Fruit fly (Drosophila melanogaster) whole organism, embryonic: Measurements from ENCODE around the gene CG11986.

Experiments
- Adf1 ChIP-seq: fragments of 200-800 bp; sonication (Bioruptor generic); IDR thresholded peaks from 2 replicates; pipeline ENCODE4 v1.3.6; 2022; ENCODE audit warnings: missing biosample characterization, missing genetic modification characterization
- Asciz ChIP-seq: fragments of 200-800 bp; sonication (Bioruptor generic); optimal IDR thresholded peaks from 2 replicates; lab custom pipeline; 2017; ENCODE audit warnings: missing biosample characterization, mild to moderate bottlenecking, missing genetic modification characterization, missing genetic modification reagents
- Blimp-1 ChIP-seq: fragments of 200-800 bp; sonication (Bioruptor generic); optimal IDR thresholded peaks from 3 replicates; lab custom pipeline; 2018; ENCODE audit warnings: missing biosample characterization, missing genetic modification characterization, mild to moderate bottlenecking, moderate library complexity, missing genetic modification reagents
- CG10431 ChIP-seq: fragments of 200-800 bp; sonication (Bioruptor generic); optimal IDR thresholded peaks from 3 replicates; lab custom pipeline; 2018; ENCODE audit warnings: missing biosample characterization, mild to moderate bottlenecking, missing genetic modification characterization
- CG10543 ChIP-seq: fragments of 200-800 bp; sonication (Bioruptor generic); optimal IDR thresholded peaks from 3 replicates; lab custom pipeline; 2017; ENCODE audit warnings: missing biosample characterization, mild to moderate bottlenecking, missing genetic modification characterization, moderate library complexity
- CG12219 ChIP-seq: fragments of 200-800 bp; sonication (Bioruptor generic); optimal IDR thresholded peaks from 3 replicates; lab custom pipeline; 2018; ENCODE audit warnings: missing biosample characterization, mild to moderate bottlenecking, missing genetic modification characterization
- CG12236 ChIP-seq: fragments of 200-800 bp; sonication (Bioruptor generic); optimal IDR thresholded peaks from 2 replicates; lab custom pipeline; 2016; ENCODE audit warnings: missing biosample characterization, missing genetic modification characterization
- CG14667 ChIP-seq: fragments of 200-800 bp; sonication (Bioruptor generic); IDR thresholded peaks from 2 replicates; pipeline ENCODE4 v1.3.6; 2022; ENCODE audit warnings: missing biosample characterization, missing genetic modification characterization
- CG16779 ChIP-seq: fragments of 200-800 bp; sonication (Bioruptor generic); IDR thresholded peaks from 2 replicates; pipeline ENCODE4 v1.3.6; 2022; ENCODE audit warnings: missing biosample characterization, missing genetic modification characterization
- CG16815 ChIP-seq: fragments of 200-800 bp; sonication (Bioruptor generic); optimal IDR thresholded peaks from 3 replicates; lab custom pipeline; 2017; ENCODE audit warnings: missing biosample characterization, mild to moderate bottlenecking, missing genetic modification characterization
- CG17328 ChIP-seq: fragments of 200-800 bp; sonication (Bioruptor generic); IDR thresholded peaks from 2 replicates; pipeline ENCODE4 v1.3.6; 2022; ENCODE audit warnings: missing biosample characterization, missing genetic modification characterization
- CG17359 ChIP-seq: fragments of 200-800 bp; sonication (Bioruptor generic); optimal IDR thresholded peaks from 3 replicates; lab custom pipeline; 2018; ENCODE audit warnings: missing biosample characterization, mild to moderate bottlenecking, missing genetic modification characterization, moderate library complexity
- CG32532 ChIP-seq: fragments of 200-800 bp; sonication (Bioruptor generic); IDR thresholded peaks from 2 replicates; pipeline ENCODE4 v1.3.6; 2022; ENCODE audit warnings: missing biosample characterization, missing genetic modification characterization
- CG6765 ChIP-seq: fragments of 200-800 bp; sonication (Bioruptor generic); optimal IDR thresholded peaks from 3 replicates; lab custom pipeline; 2017; ENCODE audit warnings: missing biosample characterization, mild to moderate bottlenecking, missing genetic modification characterization
- CG7556 ChIP-seq: fragments of 200-800 bp; sonication (Bioruptor generic); optimal IDR thresholded peaks from 2 replicates; lab custom pipeline; 2017; ENCODE audit warnings: missing biosample characterization, mild to moderate bottlenecking, missing genetic modification characterization
- CG8281 ChIP-seq: fragments of 200-800 bp; sonication (Bioruptor generic); optimal IDR thresholded peaks from 2 replicates; lab custom pipeline; 2018; ENCODE audit warnings: missing biosample characterization, mild to moderate bottlenecking, missing genetic modification characterization, moderate library complexity
- Doc2 ChIP-seq: fragments of 200-800 bp; sonication (Bioruptor generic); IDR thresholded peaks from 2 replicates; pipeline ENCODE4 v1.3.6; 2022; ENCODE audit warnings: missing biosample characterization, missing genetic modification characterization
- ERR ChIP-seq: fragments of 200-800 bp; sonication (Bioruptor generic); optimal IDR thresholded peaks from 2 replicates; lab custom pipeline; 2016; ENCODE audit warnings: missing biosample characterization, missing genetic modification characterization
- Hr3 ChIP-seq: fragments of 200-800 bp; sonication (Bioruptor generic); optimal IDR thresholded peaks from 3 replicates; lab custom pipeline; 2016; ENCODE audit warnings: missing biosample characterization, missing genetic modification characterization
- Hr78 ChIP-seq, 2 experiments: fragments of 200-800 bp in 1 of 2; fragments of >200 bp in 1 of 2; sonication (Bioruptor generic) in 1 of 2; optimal IDR thresholded peaks; 2 replicates each; lab custom pipeline; 2017 to 2019; ENCODE audit warnings: missing biosample characterization in 2 of 2, missing genetic modification characterization in 2 of 2, mild to moderate bottlenecking in 1 of 2, moderate library complexity in 1 of 2
- Hsf ChIP-seq: fragments of 200-800 bp; sonication (Bioruptor generic); optimal IDR thresholded peaks from 3 replicates; lab custom pipeline; 2016; ENCODE audit warnings: missing biosample characterization, missing genetic modification characterization
- Lim3 ChIP-seq: fragments of 200-800 bp; sonication (Bioruptor generic); IDR thresholded peaks from 2 replicates; pipeline ENCODE4 v1.3.6; 2022; ENCODE audit warnings: missing biosample characterization, missing genetic modification characterization
- MESR4 ChIP-seq: fragments of 200-800 bp; sonication (Bioruptor generic); optimal IDR thresholded peaks from 2 replicates; lab custom pipeline; 2018; ENCODE audit warnings: missing biosample characterization, mild to moderate bottlenecking, missing genetic modification characterization, moderate library complexity
- MTF-1 ChIP-seq: fragments of 200-800 bp; sonication (Bioruptor generic); optimal IDR thresholded peaks from 2 replicates; lab custom pipeline; 2018; ENCODE audit warnings: missing biosample characterization, mild to moderate bottlenecking, missing genetic modification characterization, borderline replicate concordance
- Neu2 ChIP-seq: fragments of 200-800 bp; sonication (Bioruptor generic); optimal IDR thresholded peaks from 3 replicates; lab custom pipeline; 2016; ENCODE audit warnings: missing biosample characterization, missing genetic modification characterization, borderline replicate concordance
- Pdp1 ChIP-seq, 2 experiments: fragments of 200-800 bp; sonication (Bioruptor generic); optimal IDR thresholded peaks; 3 replicates each; lab custom pipeline; 2016; ENCODE audit warnings: missing biosample characterization in 2 of 2, missing genetic modification characterization in 2 of 2, mild to moderate bottlenecking in 1 of 2, moderate library complexity in 1 of 2
- Ptx1 ChIP-seq: fragments of 200-800 bp; sonication (Bioruptor generic); IDR thresholded peaks from 2 replicates; pipeline ENCODE4 v1.3.6; 2022; ENCODE audit warnings: missing biosample characterization, missing genetic modification characterization
- Ssrp ChIP-seq: fragments of 200-800 bp; sonication (Bioruptor generic); optimal IDR thresholded peaks from 2 replicates; lab custom pipeline; 2018; ENCODE audit warnings: missing biosample characterization, mild to moderate bottlenecking, missing genetic modification characterization, moderate library complexity
- ab ChIP-seq: fragments of 200-800 bp; sonication (Bioruptor generic); optimal IDR thresholded peaks from 2 replicates; lab custom pipeline; 2016; ENCODE audit warnings: missing biosample characterization, missing genetic modification characterization
- cas ChIP-seq: fragments of 200-800 bp; sonication (Bioruptor generic); IDR thresholded peaks from 2 replicates; pipeline ENCODE4 v1.3.6; 2022; ENCODE audit warnings: missing biosample characterization, missing genetic modification characterization
- caup ChIP-seq: fragments of 200-800 bp; sonication (Bioruptor generic); optimal IDR thresholded peaks from 3 replicates; lab custom pipeline; 2017; ENCODE audit warnings: missing biosample characterization, mild to moderate bottlenecking, missing genetic modification characterization, moderate library complexity; ENCODE audit not compliant: severe bottlenecking
- chinmo ChIP-seq: fragments of 200-800 bp; sonication (Bioruptor generic); IDR thresholded peaks from 4 replicates; pipeline ENCODE4 v1.3.6; 2022; ENCODE audit warnings: missing biosample characterization, missing genetic modification characterization; ENCODE audit not compliant: partially characterized antibody
- da ChIP-seq: fragments of 200-800 bp; sonication (Bioruptor generic); optimal IDR thresholded peaks from 2 replicates; lab custom pipeline; 2016; ENCODE audit warnings: missing biosample characterization, missing genetic modification characterization
- dimm ChIP-seq: fragments of 200-800 bp; sonication (Bioruptor generic); IDR thresholded peaks from 2 replicates; pipeline ENCODE4 v1.3.6; 2022; ENCODE audit warnings: missing biosample characterization, missing genetic modification characterization
- en ChIP-seq: fragments of 200-800 bp; sonication (Bioruptor generic); optimal IDR thresholded peaks from 2 replicates; lab custom pipeline; 2016; ENCODE audit warnings: missing biosample characterization, missing genetic modification characterization
- eve ChIP-seq, 2 experiments: fragments of >200 bp; optimal IDR thresholded peaks; 2 replicates each; lab custom pipeline; 2017; ENCODE audit warnings: missing biosample characterization in 2 of 2, missing genetic modification characterization in 2 of 2
- gce ChIP-seq: fragments of 200-800 bp; sonication (Bioruptor generic); IDR thresholded peaks from 3 replicates; pipeline ENCODE4 v1.3.6; 2022; ENCODE audit warnings: missing biosample characterization, missing genetic modification characterization
- hkb ChIP-seq, 2 experiments: fragments of 200-800 bp in 1 of 2; fragments of >200 bp in 1 of 2; sonication (Bioruptor generic) in 1 of 2; IDR thresholded peaks in 1 of 2; optimal IDR thresholded peaks in 1 of 2; 2 replicates each; pipeline versions ENCODE4 v1.3.6 to Lab custom; 2017 to 2022; ENCODE audit warnings: missing biosample characterization in 1 of 2, missing genetic modification characterization in 1 of 2
- kah ChIP-seq: fragments of 200-800 bp; sonication (Bioruptor generic); optimal IDR thresholded peaks from 2 replicates; lab custom pipeline; 2018; ENCODE audit warnings: missing biosample characterization, mild to moderate bottlenecking, missing genetic modification characterization
- lab ChIP-seq: fragments of 200-800 bp; sonication (Bioruptor generic); optimal IDR thresholded peaks from 3 replicates; lab custom pipeline; 2017; ENCODE audit warnings: missing biosample characterization, missing genetic modification characterization, mild to moderate bottlenecking, moderate library complexity, missing genetic modification reagents
- luna ChIP-seq: fragments of 200-800 bp; sonication (Bioruptor generic); optimal IDR thresholded peaks from 2 replicates; lab custom pipeline; 2016; ENCODE audit warnings: missing biosample characterization, missing genetic modification characterization
- maf-S ChIP-seq: fragments of 200-800 bp; sonication (Bioruptor generic); optimal IDR thresholded peaks from 2 replicates; lab custom pipeline; 2016; ENCODE audit warnings: missing biosample characterization, missing genetic modification characterization
- nerfin-1 ChIP-seq: fragments of 200-800 bp; sonication (Bioruptor generic); optimal IDR thresholded peaks from 3 replicates; lab custom pipeline; 2019; ENCODE audit warnings: missing biosample characterization, mild to moderate bottlenecking, missing genetic modification characterization, moderate library complexity
- onecut ChIP-seq: fragments of 200-800 bp; sonication (Bioruptor generic); IDR thresholded peaks from 2 replicates; pipeline ENCODE4 v1.3.6; 2022; ENCODE audit warnings: missing biosample characterization, missing genetic modification characterization
- sc ChIP-seq, 3 experiments: fragments of >200 bp in 2 of 3; fragments of 200-800 bp in 1 of 3; sonication (Bioruptor generic) in 1 of 3; optimal IDR thresholded peaks; 2 replicates in 2 of 3; 3 replicates in 1 of 3; lab custom pipeline; 2017; ENCODE audit warnings: mild to moderate bottlenecking in 1 of 3, missing biosample characterization in 1 of 3, missing genetic modification characterization in 1 of 3, missing genetic modification reagents in 1 of 3
- sens ChIP-seq: fragments of 200-800 bp; sonication (Bioruptor generic); peaks from one replicate; lab custom pipeline; 2016; ENCODE audit warnings: missing biosample characterization, missing genetic modification characterization
- sob ChIP-seq: fragments of 200-800 bp; sonication (Bioruptor generic); IDR thresholded peaks from 2 replicates; pipeline ENCODE4 v1.3.6; 2022; ENCODE audit warnings: missing biosample characterization, missing genetic modification characterization
- tin ChIP-seq: fragments of 200-800 bp; sonication (Bioruptor generic); optimal IDR thresholded peaks from 3 replicates; lab custom pipeline; 2016; ENCODE audit warnings: missing biosample characterization, missing genetic modification characterization
- unpg ChIP-seq: fragments of 200-800 bp; sonication (Bioruptor generic); optimal IDR thresholded peaks from 3 replicates; lab custom pipeline; 2018; ENCODE audit warnings: missing biosample characterization, mild to moderate bottlenecking, missing genetic modification characterization, moderate library complexity
- zfh2 ChIP-seq: fragments of 200-800 bp; sonication (Bioruptor generic); optimal IDR thresholded peaks from 2 replicates; lab custom pipeline; 2016; ENCODE audit warnings: missing biosample characterization, missing genetic modification characterization

Gene CG11986

dm6 chr3R:8984602-8985074, 30.6 kb upstream of the CG11986 start, which contains the start of gene CG11970 (continued):
- TF ChIP-seq CG32532 (peak; percentile 43; the same call in 1 of the 2 replicates), Lim3 (GFP tag; lab: Robert Waterston, UW) (no peak), luna (no peak), ab (GFP tag; lab: Kevin White, UChicago) (no peak), lab (GFP tag; lab: Kevin White, UChicago) (no peak), gce (GFP tag; lab: Robert Waterston, UW) (no peak), Hr3 (GFP tag; lab: Kevin White, UChicago) (peak; percentile 32), caup (GFP tag; lab: Kevin White, UChicago) (no peak), sens (peak; percentile 84), Ptx1 (peak; percentile 49), cas (GFP tag; lab: Robert Waterston, UW) (no peak), sob (GFP tag; lab: Robert Waterston, UW) (no peak), hkb (optimal IDR thresholded peaks at IDR 0.05; lab: Kevin White, UChicago) (no peak), hkb (GFP tag; IDR thresholded peaks at IDR 0.05; lab: Robert Waterston, UW) (no peak), Asciz (no peak), chinmo (GFP tag; lab: Robert Waterston, UW) (no peak), maf-S (GFP tag; lab: Kevin White, UChicago) (no peak), MTF-1 (GFP tag; lab: Kevin White, UChicago) (no peak), CG6765 (GFP tag; lab: Kevin White, UChicago) (no peak), Hr78 (GFP tag; optimal IDR thresholded peaks at IDR 0.05; lab: Kevin White, UChicago) (no peak), eve (GFP tag; optimal IDR thresholded peaks at IDR 0.05; lab: Kevin White, UChicago) (no peak), Neu2 (GFP tag; lab: Kevin White, UChicago) (no peak), CG17328 (no peak), Blimp-1 (GFP tag; lab: Kevin White, UChicago) (no peak), CG12236 (GFP tag; lab: Kevin White, UChicago) (no peak), zfh2 (GFP tag; lab: Kevin White, UChicago) (peak; percentile 65), Doc2 (GFP tag; lab: Robert Waterston, UW) (no peak), Hsf (peak; percentile 34), CG14667 (GFP tag; lab: Robert Waterston, UW) (no peak), CG10431 (no peak), CG10543 (GFP tag; lab: Kevin White, UChicago) (peak; percentile 66), CG16779 (GFP tag; lab: Robert Waterston, UW) (no peak), sc (optimal IDR thresholded peaks at IDR 0.05; lab: Kevin White, UChicago) (no peak), sc (GFP tag; optimal IDR thresholded peaks at IDR 0.05; lab: Kevin White, UChicago) (no peak), onecut (GFP tag; lab: Robert Waterston, UW) (no peak), unpg (no peak), tin (GFP tag; lab: Kevin White, UChicago) (peak; percentile 23), Adf1 (GFP tag; lab: Robert Waterston, UW) (no peak), CG7556 (GFP tag; lab: Kevin White, UChicago) (no peak), da (no peak), CG12219 (GFP tag; lab: Kevin White, UChicago) (no peak), en (GFP tag; lab: Kevin White, UChicago) (no peak), kah (GFP tag; lab: Kevin White, UChicago) (no peak), CG16815 (no peak), Ssrp (peak; percentile 14), Pdp1 (GFP tag; optimal IDR thresholded peaks at IDR 0.05; lab: Kevin White, UChicago) (peak; percentile 32 to 47), ERR (GFP tag; lab: Kevin White, UChicago) (no peak), MESR4 (GFP tag; lab: Kevin White, UChicago) (peak; percentile 86), nerfin-1 (peak; percentile 8), CG8281 (tag; lab: Kevin White, UChicago) (no peak), CG17359 (tag; lab: Kevin White, UChicago) (no peak), dimm (no peak)
